Worm (Caenorhabditis elegans) whole organism, midembryonic: ENCODE data around the gene unc-119.

Experiments used
- T22C8.4 ChIP-seq: fragments of 200-800 bp; sonication (Bioruptor generic); IDR thresholded peaks from 2 replicates; pipeline ENCODE4 v1.3.6; 2022; ENCODE audit warnings: missing genetic modification characterization, missing compliant biosample characterization
- cog-1 ChIP-seq: sonication (generic microtip); optimal IDR thresholded peaks from 2 replicates; lab custom pipeline; 2016; ENCODE audit warnings: missing genetic modification characterization, missing compliant biosample characterization
- flt-1 ChIP-seq: fragments of 200-800 bp; sonication (Bioruptor generic); IDR thresholded peaks from 2 replicates; pipeline ENCODE4 v1.3.6; 2022; ENCODE audit warnings: missing genetic modification characterization, missing compliant biosample characterization
- ztf-29 ChIP-seq: fragments of 200-800 bp; sonication (Bioruptor generic); IDR thresholded peaks from 2 replicates; pipeline ENCODE4 v1.3.6; 2022; ENCODE audit warnings: missing genetic modification reagents, missing genetic modification characterization, missing compliant biosample characterization

ce11 chrIII:10933331-10933730 is 30.9 kb downstream of the unc-119 start, which contains the start of gene M142.8:
- TF ChIP-seq cog-1 (tag; lab: Kevin White, UChicago), result no peak
- no peak for TF ChIP-seq T22C8.4 (GFP tag; lab: Robert Waterston, UW)
- no peak for TF ChIP-seq ztf-29 (GFP tag; lab: Robert Waterston, UW)
- no peak for TF ChIP-seq flt-1 (GFP tag; lab: Robert Waterston, UW)
